Worm (Caenorhabditis elegans) whole organism, young adult: ENCODE data around the gene C47D12.2.

Experiments
- C06A6.2 ChIP-seq: fragments of 200-800 bp; sonication (Bioruptor generic); conservative IDR thresholded peaks from 2 replicates; pipeline ENCODE4 v1.3.6; 2022; ENCODE audit warnings: missing genetic modification characterization, missing compliant biosample characterization
- F22D6.2 ChIP-seq: sonication (generic microtip); optimal IDR thresholded peaks from 2 replicates; lab custom pipeline; 2016; ENCODE audit warnings: mild to moderate bottlenecking, missing genetic modification characterization, missing compliant biosample characterization
- ceh-79 ChIP-seq: sonication (generic microtip); optimal IDR thresholded peaks from 2 replicates; lab custom pipeline; 2017; ENCODE audit warnings: mild to moderate bottlenecking, missing genetic modification characterization, missing compliant biosample characterization
- hlh-12 ChIP-seq: sonication (generic microtip); optimal IDR thresholded peaks from 2 replicates; lab custom pipeline; 2016; ENCODE audit warnings: missing genetic modification characterization, missing compliant biosample characterization
- lag-1 ChIP-seq: fragments of 200-800 bp; sonication (Bioruptor generic); IDR thresholded peaks from 2 replicates; pipeline ENCODE4 v1.3.6; 2022; ENCODE audit warnings: missing genetic modification reagents, missing genetic modification characterization, missing compliant biosample characterization
- lsy-27 ChIP-seq: sonication (generic microtip); optimal IDR thresholded peaks from 2 replicates; lab custom pipeline; 2017; ENCODE audit warnings: missing genetic modification characterization, mild to moderate bottlenecking, missing compliant biosample characterization, antibody characterized with exemption, missing genotype, borderline replicate concordance; ENCODE audit not compliant: insufficient read depth
- madf-10 ChIP-seq: sonication (generic microtip); optimal IDR thresholded peaks from 2 replicates; lab custom pipeline; 2016; ENCODE audit warnings: mild to moderate bottlenecking, missing genetic modification characterization, missing compliant biosample characterization
- snpc-4 ChIP-seq, 5 experiments: fragments of 150-350 bp in 1 of 5; sonication (generic microtip) in 4 of 5; optimal IDR thresholded peaks; 2 replicates each; lab custom pipeline; 2014 to 2018; ENCODE audit warnings: missing genetic modification characterization in 5 of 5, missing biosample characterization in 3 of 5, antibody characterized with exemption in 2 of 5, mild to moderate bottlenecking in 2 of 5, missing compliant biosample characterization in 2 of 5, missing genotype in 2 of 5, moderate library complexity in 2 of 5, missing genetic modification reagents in 1 of 5
- ztf-3 ChIP-seq: fragments of 200-800 bp; sonication (Bioruptor generic); optimal IDR thresholded peaks from 2 replicates; lab custom pipeline; 2018; ENCODE audit warnings: mild to moderate bottlenecking, missing genetic modification characterization, missing compliant biosample characterization
- ztf-6 ChIP-seq: fragments of 200-800 bp; sonication (Bioruptor generic); IDR thresholded peaks from 2 replicates; pipeline ENCODE4 v1.3.6; 2022; ENCODE audit warnings: missing genetic modification reagents, missing genetic modification characterization, missing compliant biosample characterization

ce11 chrII:11632689-11633088 lies 43.4 kb upstream of the C47D12.2 start:
- TF ChIP-seq F22D6.2 (tag; lab: Kevin White, UChicago) (no peak), lsy-27 (tag; lab: Kevin White, UChicago) (no peak), lag-1 (GFP tag; lab: Robert Waterston, UW) (no peak), ceh-79 (no peak), snpc-4 (GFP tag; optimal IDR thresholded peaks at IDR 0.05; lab: Kevin White, UChicago) (no peak), snpc-4 (tag; optimal IDR thresholded peaks at IDR 0.05; lab: Kevin White, UChicago) (peak in 1 of 4 experiments; percentile 25), ztf-6 (GFP tag; lab: Robert Waterston, UW) (no peak), C06A6.2 (GFP tag; lab: Robert Waterston, UW) (no peak), hlh-12 (tag; lab: Kevin White, UChicago) (no peak), madf-10 (tag; lab: Kevin White, UChicago) (no peak), ztf-3 (GFP tag; lab: Kevin White, UChicago) (no peak)
